Worm (Caenorhabditis elegans) whole organism, late embryonic: Measurements from ENCODE around the gene zip-7.

Source experiments
- C08G9.2 ChIP-seq: sonication (generic microtip); optimal IDR thresholded peaks from 2 replicates; lab custom pipeline; 2016; ENCODE audit warnings: mild to moderate bottlenecking, missing genetic modification characterization, moderate library complexity, missing compliant biosample characterization
- ama-1 ChIP-seq: fragments of 150-350 bp; optimal IDR thresholded peaks from 2 replicates; lab custom pipeline; 2014
- ceh-2 ChIP-seq: sonication (generic microtip); optimal IDR thresholded peaks from 2 replicates; lab custom pipeline; 2016; ENCODE audit warnings: missing genotype, missing genetic modification characterization, missing compliant biosample characterization
- ceh-9 ChIP-seq: sonication (generic microtip); optimal IDR thresholded peaks from 2 replicates; lab custom pipeline; 2016; ENCODE audit warnings: mild to moderate bottlenecking, missing genetic modification characterization, inconsistent platforms, missing compliant biosample characterization
- dve-1 ChIP-seq: sonication (generic microtip); optimal IDR thresholded peaks from 2 replicates; lab custom pipeline; 2017; ENCODE audit warnings: antibody characterized with exemption, mild to moderate bottlenecking, missing genetic modification characterization, missing compliant biosample characterization
- elt-4 ChIP-seq: sonication (generic microtip); optimal IDR thresholded peaks from 2 replicates; lab custom pipeline; 2016; ENCODE audit warnings: missing genetic modification characterization, missing compliant biosample characterization
- fkh-10 ChIP-seq: fragments of 150-350 bp; optimal IDR thresholded peaks from 2 replicates; lab custom pipeline; 2014; ENCODE audit warnings: missing biosample characterization, missing genetic modification reagents, missing genetic modification characterization
- hlh-8 ChIP-seq: sonication (generic microtip); optimal IDR thresholded peaks from 2 replicates; lab custom pipeline; 2016; ENCODE audit warnings: missing genotype, missing genetic modification characterization, missing compliant biosample characterization
- nfya-1 ChIP-seq: sonication (generic microtip); optimal IDR thresholded peaks from 2 replicates; lab custom pipeline; 2017; ENCODE audit warnings: missing genetic modification characterization, mild to moderate bottlenecking, missing compliant biosample characterization, antibody characterized with exemption, moderate library complexity
- nhr-11 ChIP-seq: fragments of 150-350 bp; optimal IDR thresholded peaks from 2 replicates; lab custom pipeline; 2014; ENCODE audit warnings: missing biosample characterization, missing genetic modification characterization
- pqm-1 ChIP-seq: sonication (generic microtip); optimal IDR thresholded peaks from 2 replicates; lab custom pipeline; 2016; ENCODE audit warnings: missing genetic modification characterization, missing compliant biosample characterization
- sox-2 ChIP-seq: fragments of 200-800 bp; sonication (Bioruptor generic); IDR thresholded peaks from 2 replicates; pipeline ENCODE4 v1.3.6; 2022; ENCODE audit warnings: missing genetic modification reagents, missing genetic modification characterization, missing compliant biosample characterization
- unc-3 ChIP-seq, 2 experiments: fragments of 200-800 bp in 1 of 2; sonication (Bioruptor generic) in 1 of 2; sonication (generic microtip) in 1 of 2; conservative IDR thresholded peaks in 1 of 2; optimal IDR thresholded peaks in 1 of 2; 2 replicates each; pipeline versions ENCODE4 v1.3.6 to Lab custom; 2016 to 2022; ENCODE audit warnings: missing compliant biosample characterization in 2 of 2, missing genetic modification characterization in 2 of 2, missing genetic modification reagents in 1 of 2

DNA sequence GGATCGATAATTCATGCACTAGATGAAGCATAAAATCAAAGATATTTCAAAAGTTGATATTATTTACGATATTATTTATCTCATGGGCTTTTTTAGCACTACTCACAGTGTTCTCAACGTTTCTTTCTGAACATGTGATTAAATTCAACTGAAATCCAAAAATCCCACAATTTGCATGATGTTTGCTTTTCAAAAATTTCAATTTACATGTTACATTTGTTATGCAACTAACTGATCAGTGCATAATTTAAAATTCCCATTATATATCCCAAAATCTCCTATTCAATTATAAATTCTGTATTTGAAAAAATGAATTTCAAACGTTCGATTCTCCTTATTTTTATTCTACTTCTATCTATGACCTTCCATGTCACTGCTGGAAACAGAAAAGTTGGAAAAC, 22.9 kb upstream of the zip-7 start, which contains the start of gene Y51H4A.937:
- TF ChIP-seq nfya-1 (tag; lab: Kevin White, UChicago) (no peak), hlh-8 (tag; lab: Kevin White, UChicago) (no peak), unc-3 (GFP tag; conservative IDR thresholded peaks at IDR 0.05; lab: Robert Waterston, UW) (no peak), unc-3 (tag; optimal IDR thresholded peaks at IDR 0.05; lab: Kevin White, UChicago) (no peak), dve-1 (tag; lab: Kevin White, UChicago) (no peak), nhr-11 (tag; lab: Kevin White, UChicago) (no peak), ceh-2 (tag; lab: Kevin White, UChicago) (no peak), fkh-10 (GFP tag; lab: Kevin White, UChicago) (no peak), ama-1 (no peak), ceh-9 (tag; lab: Kevin White, UChicago) (no peak), elt-4 (tag; lab: Kevin White, UChicago) (no peak), C08G9.2 (no peak), pqm-1 (no peak), sox-2 (GFP tag; lab: Robert Waterston, UW) (no peak)
